Worm (Caenorhabditis elegans) whole organism, L2 larva: ENCODE data around the gene cox-16.

Source experiments
- C34F6.9 ChIP-seq: fragments of 150-350 bp; optimal IDR thresholded peaks from 2 replicates; lab custom pipeline; 2014; ENCODE audit warnings: missing biosample characterization, missing genetic modification characterization
- F13H6.1 ChIP-seq: sonication (generic microtip); optimal IDR thresholded peaks from 2 replicates; lab custom pipeline; 2016; ENCODE audit warnings: missing genetic modification characterization, missing compliant biosample characterization
- Y55F3AM.14 ChIP-seq: fragments of 200-800 bp; sonication (Bioruptor generic); optimal IDR thresholded peaks from 2 replicates; lab custom pipeline; 2018; ENCODE audit warnings: mild to moderate bottlenecking, missing genetic modification characterization, missing compliant biosample characterization
- alr-1 ChIP-seq: fragments of 150-350 bp; optimal IDR thresholded peaks from 2 replicates; lab custom pipeline; 2014; ENCODE audit warnings: missing biosample characterization, missing genetic modification characterization
- aly-2 ChIP-seq: fragments of 150-350 bp; optimal IDR thresholded peaks from 2 replicates; lab custom pipeline; 2014; ENCODE audit warnings: missing biosample characterization, missing genetic modification characterization
- ama-1 ChIP-seq: fragments of 150-350 bp; optimal IDR thresholded peaks from 2 replicates; lab custom pipeline; 2018; ENCODE audit warnings: inconsistent platforms
- blmp-1 ChIP-seq: sonication (generic microtip); optimal IDR thresholded peaks from 2 replicates; lab custom pipeline; 2017; ENCODE audit warnings: missing genetic modification characterization, mild to moderate bottlenecking, missing compliant biosample characterization, antibody characterized with exemption, moderate library complexity; ENCODE audit not compliant: insufficient read depth
- ceh-16 ChIP-seq: fragments of 150-350 bp; optimal IDR thresholded peaks from 2 replicates; lab custom pipeline; 2014; ENCODE audit warnings: missing biosample characterization, missing genetic modification characterization
- crh-2 ChIP-seq: sonication (generic microtip); optimal IDR thresholded peaks from 2 replicates; lab custom pipeline; 2017; ENCODE audit warnings: missing biosample characterization, missing genetic modification characterization
- egl-27 ChIP-seq: sonication (generic microtip); optimal IDR thresholded peaks from 3 replicates; lab custom pipeline; 2017; ENCODE audit warnings: missing biosample characterization, missing genetic modification reagents, missing genetic modification characterization
- elt-1 ChIP-seq: fragments of 150-350 bp; optimal IDR thresholded peaks from 2 replicates; lab custom pipeline; 2014; ENCODE audit warnings: missing biosample characterization, missing genetic modification characterization
- elt-3 ChIP-seq: sonication (generic microtip); optimal IDR thresholded peaks from 2 replicates; lab custom pipeline; 2017; ENCODE audit warnings: missing biosample characterization, missing genetic modification characterization
- fos-1 ChIP-seq: fragments of 150-350 bp; optimal IDR thresholded peaks from 2 replicates; lab custom pipeline; 2014; ENCODE audit warnings: missing biosample characterization, missing genetic modification characterization
- gmeb-1 ChIP-seq: fragments of 150-350 bp; optimal IDR thresholded peaks from 2 replicates; lab custom pipeline; 2014; ENCODE audit warnings: missing biosample characterization, missing genetic modification characterization
- lin-11 ChIP-seq: fragments of 150-350 bp; sonication (generic microtip); optimal IDR thresholded peaks from 2 replicates; lab custom pipeline; 2014; ENCODE audit warnings: missing biosample characterization, missing genetic modification characterization, inconsistent platforms, mixed read lengths
- lin-13 ChIP-seq: fragments of 150-350 bp; optimal IDR thresholded peaks from 2 replicates; lab custom pipeline; 2014; ENCODE audit warnings: missing biosample characterization, missing genetic modification reagents, missing genetic modification characterization
- lin-39 ChIP-seq: fragments of 150-350 bp; optimal IDR thresholded peaks from 2 replicates; lab custom pipeline; 2014; ENCODE audit warnings: missing biosample characterization, missing genetic modification reagents, missing genetic modification characterization
- lsy-2 ChIP-seq, 2 experiments: fragments of 150-350 bp in 1 of 2; sonication (generic microtip) in 1 of 2; optimal IDR thresholded peaks; 2 replicates each; lab custom pipeline; 2014 to 2017; ENCODE audit warnings: missing biosample characterization in 2 of 2, missing genetic modification characterization in 2 of 2
- mab-5 ChIP-seq: fragments of 150-350 bp; optimal IDR thresholded peaks from 2 replicates; lab custom pipeline; 2014; ENCODE audit warnings: missing biosample characterization, missing genetic modification characterization
- mdl-1 ChIP-seq, 2 experiments: fragments of 150-350 bp in 1 of 2; sonication (generic microtip) in 1 of 2; optimal IDR thresholded peaks; 2 replicates each; lab custom pipeline; 2017; ENCODE audit warnings: missing biosample characterization in 2 of 2, missing genetic modification characterization in 2 of 2
- nhr-10 ChIP-seq: sonication (generic microtip); optimal IDR thresholded peaks from 2 replicates; lab custom pipeline; 2017; ENCODE audit warnings: missing biosample characterization, missing genetic modification characterization
- nhr-11 ChIP-seq: fragments of 150-350 bp; optimal IDR thresholded peaks from 2 replicates; lab custom pipeline; 2014; ENCODE audit warnings: missing biosample characterization, missing genetic modification characterization
- nhr-12 ChIP-seq: fragments of 150-350 bp; optimal IDR thresholded peaks from 2 replicates; lab custom pipeline; 2014; ENCODE audit warnings: missing biosample characterization, missing genetic modification characterization
- nhr-129 ChIP-seq: fragments of 150-350 bp; optimal IDR thresholded peaks from 2 replicates; lab custom pipeline; 2014; ENCODE audit warnings: missing biosample characterization, missing genetic modification characterization
- nhr-21 ChIP-seq: fragments of 150-350 bp; optimal IDR thresholded peaks from 2 replicates; lab custom pipeline; 2014; ENCODE audit warnings: missing biosample characterization, missing genetic modification characterization
- nhr-23 ChIP-seq: fragments of 150-350 bp; optimal IDR thresholded peaks from 2 replicates; lab custom pipeline; 2014; ENCODE audit warnings: missing biosample characterization, missing genetic modification reagents, missing genetic modification characterization
- nhr-237 ChIP-seq: fragments of 150-350 bp; optimal IDR thresholded peaks from 2 replicates; lab custom pipeline; 2014; ENCODE audit warnings: missing biosample characterization, missing genetic modification characterization
- nhr-25 ChIP-seq: fragments of 150-350 bp; sonication (generic microtip); optimal IDR thresholded peaks from 3 replicates; lab custom pipeline; 2014; ENCODE audit warnings: missing biosample characterization, missing genetic modification characterization
- nhr-6 ChIP-seq: fragments of 150-350 bp; optimal IDR thresholded peaks from 2 replicates; lab custom pipeline; 2014; ENCODE audit warnings: missing biosample characterization, missing genetic modification characterization
- sem-4 ChIP-seq: fragments of 150-350 bp; optimal IDR thresholded peaks from 2 replicates; lab custom pipeline; 2014; ENCODE audit warnings: missing biosample characterization, missing genetic modification reagents, missing genetic modification characterization
- skn-1 ChIP-seq: sonication (generic microtip); optimal IDR thresholded peaks from 2 replicates; lab custom pipeline; 2017; ENCODE audit warnings: missing biosample characterization, missing genetic modification characterization
- sma-3 ChIP-seq: sonication (generic microtip); optimal IDR thresholded peaks from 2 replicates; lab custom pipeline; 2016; ENCODE audit warnings: missing genetic modification reagents, missing genetic modification characterization, missing compliant biosample characterization
- sma-9 ChIP-seq, 2 experiments: fragments of 150-350 bp in 1 of 2; sonication (generic microtip) in 1 of 2; optimal IDR thresholded peaks; 2 replicates each; lab custom pipeline; 2014 to 2016; ENCODE audit warnings: missing genetic modification characterization in 2 of 2, mild to moderate bottlenecking in 1 of 2, missing biosample characterization in 1 of 2, missing compliant biosample characterization in 1 of 2, missing genetic modification reagents in 1 of 2, moderate library complexity in 1 of 2
- snpc-4 ChIP-seq: fragments of 150-350 bp; optimal IDR thresholded peaks from 2 replicates; lab custom pipeline; 2014; ENCODE audit warnings: missing biosample characterization, missing genetic modification characterization
- unc-55 ChIP-seq: fragments of 150-350 bp; sonication (generic microtip); optimal IDR thresholded peaks from 3 replicates; lab custom pipeline; 2014; ENCODE audit warnings: missing biosample characterization, missing genetic modification reagents, missing genetic modification characterization
- zag-1 ChIP-seq: fragments of 150-350 bp; optimal IDR thresholded peaks from 2 replicates; lab custom pipeline; 2014; ENCODE audit warnings: missing biosample characterization, missing genetic modification characterization
- ztf-4 ChIP-seq: fragments of 150-350 bp; optimal IDR thresholded peaks from 2 replicates; lab custom pipeline; 2014; ENCODE audit warnings: missing biosample characterization, missing genetic modification characterization

The cox-16 gene

DNA sequence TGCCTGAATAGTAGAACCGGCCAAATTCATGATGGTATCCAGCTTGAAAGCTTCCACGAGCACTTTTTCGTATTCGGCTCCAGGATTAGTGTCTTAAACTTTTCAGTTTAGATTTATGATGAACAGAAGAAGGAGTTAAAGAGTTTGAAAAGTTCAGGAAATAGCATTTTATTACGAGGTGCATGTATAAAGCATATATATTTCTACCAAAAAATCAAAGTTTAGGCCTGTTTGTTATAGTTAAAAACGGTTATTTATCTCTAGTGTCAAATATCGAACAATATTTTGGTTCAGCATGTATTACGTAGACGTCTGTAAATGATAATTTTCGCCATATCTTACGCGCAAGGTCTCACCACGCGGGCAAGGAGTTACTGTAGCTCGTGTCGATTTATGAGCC lies 45.3 kb upstream of the cox-16 start, which contains the start of gene klc-2:
Gene klc-2, minus strand, starts transcription at position 101 of the 400 bp plus-strand sequence.
- no peak for TF ChIP-seq aly-2 (tag; lab: Kevin White, UChicago)
- TF ChIP-seq lin-11 (tag; lab: Kevin White, UChicago), result no peak

DNA sequence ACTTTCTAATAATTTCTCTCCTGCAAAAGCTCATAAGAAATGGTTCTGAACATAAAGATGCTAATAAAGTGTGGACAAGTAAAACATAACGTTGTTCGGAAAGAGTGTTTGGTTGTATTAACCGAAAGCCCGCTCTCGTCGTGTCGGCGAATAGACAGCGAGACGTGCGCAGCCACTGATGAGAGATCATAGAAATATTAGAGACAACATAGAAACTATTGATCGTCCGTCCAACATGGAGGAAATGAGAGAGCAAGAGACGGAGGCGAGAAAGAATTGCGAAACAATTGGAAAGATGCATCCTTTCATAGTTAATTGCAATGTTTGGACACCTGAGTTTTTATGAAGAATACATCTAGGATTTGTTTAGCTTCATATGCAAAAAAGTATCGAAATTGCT lies 44.5 kb upstream of the cox-16 start:
- no peak for TF ChIP-seq ztf-4 (tag; lab: Kevin White, UChicago)
- TF ChIP-seq sem-4 (tag; lab: Kevin White, UChicago), result peak; percentile 26
- peak; percentile 34 for TF ChIP-seq ama-1 (lab: Kevin White, UChicago)
- peak; percentile 57 for TF ChIP-seq F13H6.1 (tag; lab: Kevin White, UChicago)
- peak; percentile 44 for TF ChIP-seq snpc-4
- no peak for TF ChIP-seq elt-1 (tag; lab: Kevin White, UChicago)
- TF ChIP-seq egl-27 (tag; lab: Kevin White, UChicago), result no peak
- TF ChIP-seq aly-2 (tag; lab: Kevin White, UChicago), result no peak
- no peak for TF ChIP-seq ceh-16 (tag; lab: Kevin White, UChicago)
- no peak for TF ChIP-seq blmp-1
- TF ChIP-seq unc-55 (GFP tag; lab: Kevin White, UChicago), result peak; percentile 80
- no peak for TF ChIP-seq nhr-6
- TF ChIP-seq fos-1 (tag; lab: Kevin White, UChicago), result peak; percentile 61
- TF ChIP-seq zag-1, result peak; percentile 58
- TF ChIP-seq elt-3, result no peak
- peak; percentile 65 for TF ChIP-seq sma-9 (GFP tag; optimal IDR thresholded peaks at IDR 0.05; lab: Kevin White, UChicago)
- TF ChIP-seq sma-9 (tag; optimal IDR thresholded peaks at IDR 0.05; lab: Kevin White, UChicago), result no peak
- TF ChIP-seq nhr-11 (tag; lab: Kevin White, UChicago), result no peak
- TF ChIP-seq C34F6.9 (tag; lab: Kevin White, UChicago), result peak; percentile 87
- peak; percentile 61 to 84 for TF ChIP-seq lsy-2 (tag; optimal IDR thresholded peaks at IDR 0.05; lab: Kevin White, UChicago)
- no peak for TF ChIP-seq alr-1
- no peak for TF ChIP-seq nhr-10 (tag; lab: Kevin White, UChicago)
- TF ChIP-seq nhr-237 (tag; lab: Kevin White, UChicago), result no peak
- peak; percentile 79 for TF ChIP-seq crh-2 (tag; lab: Kevin White, UChicago)
- TF ChIP-seq nhr-129 (tag; lab: Kevin White, UChicago), result peak; percentile 86
- peak; percentile 32 for TF ChIP-seq mab-5
- TF ChIP-seq nhr-25 (tag; lab: Kevin White, UChicago), result peak; percentile 10
- TF ChIP-seq, all 48 proteins: peak for 14

DNA sequence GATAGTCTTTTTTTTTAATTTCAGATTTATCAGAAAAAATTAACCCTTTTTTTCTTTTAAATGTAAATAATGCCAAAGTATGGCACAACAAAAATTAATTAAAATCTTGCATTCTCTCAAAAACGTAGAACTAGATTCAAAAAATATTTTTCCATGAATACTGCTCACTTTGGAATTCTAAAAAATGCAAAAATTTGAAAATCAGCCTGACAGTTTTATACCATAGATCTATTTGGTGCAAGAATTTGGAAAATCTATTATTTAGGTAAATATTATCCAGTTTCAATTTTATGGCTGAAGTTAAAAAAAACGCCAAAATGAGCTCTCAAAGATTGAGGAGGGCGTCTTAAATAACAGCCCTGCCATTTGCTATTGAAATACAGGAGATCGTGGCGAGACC lies 43.6 kb upstream of the cox-16 start:
- TF ChIP-seq nhr-12 (no peak), aly-2 (tag; lab: Kevin White, UChicago) (no peak), nhr-21 (tag; lab: Kevin White, UChicago) (no peak), lin-39 (no peak), nhr-23 (tag; lab: Kevin White, UChicago) (no peak), blmp-1 (no peak), Y55F3AM.14 (no peak), egl-27 (tag; lab: Kevin White, UChicago) (no peak)

DNA sequence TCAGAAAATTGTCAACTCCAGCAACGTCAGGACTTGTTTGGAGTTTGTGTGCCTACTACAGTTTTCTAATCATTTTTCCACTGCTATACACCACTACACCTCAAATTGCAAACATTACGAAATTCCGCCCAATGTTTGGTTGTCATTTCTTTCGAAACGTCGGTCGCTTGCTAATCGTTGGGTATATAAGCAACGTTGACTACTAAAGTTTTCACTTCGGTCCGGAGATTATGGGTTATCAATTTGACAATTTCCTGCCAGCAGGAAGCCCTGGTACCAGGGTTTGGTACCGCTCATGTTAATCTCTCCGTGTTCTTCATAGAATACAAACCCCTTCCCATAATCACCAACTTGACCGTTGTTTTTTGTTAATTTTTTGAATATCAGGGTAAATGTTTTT lies 40.0 kb upstream of the cox-16 start:
- TF ChIP-seq fos-1 (tag; lab: Kevin White, UChicago) (peak; percentile 65), lin-13 (GFP tag; lab: Kevin White, UChicago) (peak; percentile 10), mdl-1 (tag; optimal IDR thresholded peaks at IDR 0.05; lab: Kevin White, UChicago) (no peak), nhr-129 (tag; lab: Kevin White, UChicago) (peak; percentile 75), nhr-21 (tag; lab: Kevin White, UChicago) (peak; percentile 13), C34F6.9 (tag; lab: Kevin White, UChicago) (no peak), F13H6.1 (tag; lab: Kevin White, UChicago) (peak; percentile 45), sma-9 (GFP tag; optimal IDR thresholded peaks at IDR 0.05; lab: Kevin White, UChicago) (peak; percentile 41), sma-9 (tag; optimal IDR thresholded peaks at IDR 0.05; lab: Kevin White, UChicago) (no peak), gmeb-1 (tag; lab: Kevin White, UChicago) (peak; percentile 62), crh-2 (tag; lab: Kevin White, UChicago) (peak; percentile 79), sma-3 (GFP tag; lab: Kevin White, UChicago) (peak; percentile 58), skn-1 (tag; lab: Kevin White, UChicago) (peak; percentile 13), lsy-2 (tag; optimal IDR thresholded peaks at IDR 0.05; lab: Kevin White, UChicago) (peak; percentile 33 to 37), blmp-1 (no peak), snpc-4 (peak; percentile 97)
